Worm (Caenorhabditis elegans): Measurements from ENCODE around the gene cept-1.

The cept-1 gene

ce11 chrX:12764009-12764408 lies 2.1 kb downstream of the cept-1 start:
- TF ChIP-seq snpc-4 (tag; optimal IDR thresholded peaks at IDR 0.05) (no peak), elt-3 (tag; optimal IDR thresholded peaks at IDR 0.05) (no peak), lin-39 (tag; optimal IDR thresholded peaks at IDR 0.05) (no peak), pqm-1 (tag; optimal IDR thresholded peaks at IDR 0.05) (no peak), lsy-12 (tag; optimal IDR thresholded peaks at IDR 0.05) (no peak), egl-27 (tag; optimal IDR thresholded peaks at IDR 0.05) (no peak)

- no peak for TF ChIP-seq nhr-23 (tag; optimal IDR thresholded peaks at IDR 0.05)
- TF ChIP-seq fos-1 (tag; optimal IDR thresholded peaks at IDR 0.05), result no peak
- TF ChIP-seq jun-1 (tag; optimal IDR thresholded peaks at IDR 0.05), result no peak
- TF ChIP-seq nfya-1 (tag; optimal IDR thresholded peaks at IDR 0.05; ENCODE audit: insufficient read depth), result no peak
- TF ChIP-seq mdl-1 (tag; optimal IDR thresholded peaks at IDR 0.05), result no peak
- TF ChIP-seq egl-27 (tag; optimal IDR thresholded peaks at IDR 0.05), result no peak
- no peak for TF ChIP-seq mml-1 (tag; optimal IDR thresholded peaks at IDR 0.05)
- no peak for TF ChIP-seq ceh-16 (tag; optimal IDR thresholded peaks at IDR 0.05)
- TF ChIP-seq elt-2 (tag; optimal IDR thresholded peaks at IDR 0.05), result no peak
- TF ChIP-seq elt-1 (tag; optimal IDR thresholded peaks at IDR 0.05), result no peak
- no peak for TF ChIP-seq tbx-2 (tag; optimal IDR thresholded peaks at IDR 0.05)
- TF ChIP-seq nhr-28 (tag; optimal IDR thresholded peaks at IDR 0.05), result no peak
- no peak for TF ChIP-seq pqm-1 (tag; optimal IDR thresholded peaks at IDR 0.05)
- no peak for TF ChIP-seq sea-2 (GFP tag; optimal IDR thresholded peaks at IDR 0.05)
- no peak for TF ChIP-seq unc-39 (tag; optimal IDR thresholded peaks at IDR 0.05)
- no peak for TF ChIP-seq lsy-12 (tag; optimal IDR thresholded peaks at IDR 0.05)
- TF ChIP-seq eor-1 (tag; optimal IDR thresholded peaks at IDR 0.05), result no peak
Measured at ce11 chrX:12769697-12770096, 7.8 kb downstream of the cept-1 start, which contains the start of gene ilc-17.1. Gene ilc-17.1, minus strand, starts transcription at chrX:12769797.

ce11 chrX:12780674-12781073 lies 18.8 kb downstream of the cept-1 start:
- TF ChIP-seq elt-2 (tag; optimal IDR thresholded peaks at IDR 0.05) (peak; percentile 73), daf-12 (tag; optimal IDR thresholded peaks at IDR 0.05) (no peak), pqm-1 (tag; optimal IDR thresholded peaks at IDR 0.05) (peak; percentile 72)

- peak; percentile 4 for TF ChIP-seq elt-2 (tag; optimal IDR thresholded peaks at IDR 0.05)
- no peak for TF ChIP-seq ztf-4 (tag; optimal IDR thresholded peaks at IDR 0.05)
- TF ChIP-seq elt-3 (tag; optimal IDR thresholded peaks at IDR 0.05), result peak in 1 of 3 experiments; percentile 71
- TF ChIP-seq nhr-43 (tag; optimal IDR thresholded peaks at IDR 0.05; ENCODE audit: poor library complexity, severe bottlenecking), result peak; percentile 21
- TF ChIP-seq nfya-1 (tag; optimal IDR thresholded peaks at IDR 0.05; ENCODE audit: insufficient read depth), result no peak
Measured at ce11 chrX:12781712-12782444, 20.0 kb downstream of the cept-1 start, which contains the start of gene alh-13. Gene alh-13, plus strand, starts transcription at chrX:12782394.

DNA sequence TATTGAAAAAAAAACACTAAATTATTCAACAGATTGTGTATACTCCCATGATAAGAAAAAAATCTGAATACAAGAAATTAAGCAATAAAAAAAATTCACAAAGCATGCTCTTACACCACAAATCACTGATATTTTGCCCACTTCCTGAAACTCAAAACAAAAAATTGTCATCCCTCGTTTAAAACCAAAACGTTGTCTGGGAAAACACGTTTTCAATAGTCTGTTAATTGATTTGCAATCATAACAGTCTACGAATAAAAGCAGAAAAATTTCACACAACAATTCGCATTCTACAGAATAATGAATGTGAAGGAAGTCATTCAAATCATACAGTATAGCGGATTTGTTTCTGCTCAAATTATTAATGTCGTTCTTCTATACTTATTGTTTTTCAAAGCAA lies 25.7 kb downstream of the cept-1 start, which contains the start of gene str-124:
Gene str-124, plus strand, starts transcription at position 301 of the 400 bp plus-strand sequence.
- no peak for TF ChIP-seq skn-1 (tag; optimal IDR thresholded peaks at IDR 0.05)
- no peak for TF ChIP-seq nhr-67 (tag; optimal IDR thresholded peaks at IDR 0.05)
- TF ChIP-seq fos-1 (tag; optimal IDR thresholded peaks at IDR 0.05), result no peak
- no peak for TF ChIP-seq lsy-12 (tag; optimal IDR thresholded peaks at IDR 0.05)
- TF ChIP-seq elt-2 (tag; optimal IDR thresholded peaks at IDR 0.05), result no peak
- TF ChIP-seq ceh-82 (tag; optimal IDR thresholded peaks at IDR 0.05), result no peak
- TF ChIP-seq zag-1 (tag; optimal IDR thresholded peaks at IDR 0.05), result no peak
- TF ChIP-seq fkh-2 (tag; optimal IDR thresholded peaks at IDR 0.05), result no peak
- no peak for TF ChIP-seq tbx-2 (tag; optimal IDR thresholded peaks at IDR 0.05)

- TF ChIP-seq ceh-9 (tag; optimal IDR thresholded peaks at IDR 0.05), result no peak
- TF ChIP-seq ceh-28 (tag; optimal IDR thresholded peaks at IDR 0.05), result no peak
- no peak for TF ChIP-seq tbx-2 (tag; optimal IDR thresholded peaks at IDR 0.05)
- TF ChIP-seq fkh-2 (tag; optimal IDR thresholded peaks at IDR 0.05), result no peak
- no peak for TF ChIP-seq ama-1 (optimal IDR thresholded peaks at IDR 0.05)
- no peak for TF ChIP-seq mdl-1 (tag; optimal IDR thresholded peaks at IDR 0.05)
- TF ChIP-seq fkh-10 (GFP tag; optimal IDR thresholded peaks at IDR 0.05), result no peak
- no peak for TF ChIP-seq unc-62 (GFP tag; optimal IDR thresholded peaks at IDR 0.05)
- no peak for TF ChIP-seq zag-1 (tag; optimal IDR thresholded peaks at IDR 0.05)
- TF ChIP-seq egl-27 (tag; optimal IDR thresholded peaks at IDR 0.05), result no peak
- TF ChIP-seq elt-3 (tag; optimal IDR thresholded peaks at IDR 0.05), result no peak
- no peak for TF ChIP-seq pha-4 (tag; optimal IDR thresholded peaks at IDR 0.05)
- TF ChIP-seq daf-12 (tag; optimal IDR thresholded peaks at IDR 0.05), result no peak
- no peak for TF ChIP-seq sea-2 (GFP tag; optimal IDR thresholded peaks at IDR 0.05)
- no peak for TF ChIP-seq egl-5 (tag; optimal IDR thresholded peaks at IDR 0.05)
- TF ChIP-seq nhr-43 (tag; optimal IDR thresholded peaks at IDR 0.05; ENCODE audit: poor library complexity, severe bottlenecking), result no peak
- no peak for TF ChIP-seq snpc-4 (tag; optimal IDR thresholded peaks at IDR 0.05)
Measured at ce11 chrX:12790036-12790435, 28.2 kb downstream of the cept-1 start, which contains the start of gene str-123. Gene str-123, plus strand, starts transcription at chrX:12790336.
